Fruit fly (Drosophila melanogaster) whole organism, embryonic: ENCODE measurements around the gene DCTN6-p27.

ENCODE experiments used
- Adf1 ChIP-seq: fragments of 200-800 bp; sonication (Bioruptor generic); IDR thresholded peaks from 2 replicates; pipeline ENCODE4 v1.3.6; 2022; ENCODE audit warnings: missing biosample characterization, missing genetic modification characterization
- Atf3 ChIP-seq: fragments of 200-800 bp; sonication (Bioruptor generic); optimal IDR thresholded peaks from 3 replicates; lab custom pipeline; 2016; ENCODE audit warnings: missing biosample characterization, missing genetic modification characterization
- CG10274 ChIP-seq: fragments of 200-800 bp; sonication (Bioruptor generic); optimal IDR thresholded peaks from 3 replicates; lab custom pipeline; 2017; ENCODE audit warnings: missing biosample characterization, mild to moderate bottlenecking, missing genetic modification characterization
- CG10462 ChIP-seq: fragments of 200-800 bp; sonication (Bioruptor generic); optimal IDR thresholded peaks from 2 replicates; lab custom pipeline; 2016; ENCODE audit warnings: missing biosample characterization, missing genetic modification characterization
- CG10979 ChIP-seq: fragments of 200-800 bp; sonication (Bioruptor generic); optimal IDR thresholded peaks from 2 replicates; lab custom pipeline; 2018; ENCODE audit warnings: missing biosample characterization, mild to moderate bottlenecking, missing genetic modification characterization, moderate library complexity
- CG11398 ChIP-seq: fragments of 200-800 bp; sonication (Bioruptor generic); optimal IDR thresholded peaks from 2 replicates; lab custom pipeline; 2016; ENCODE audit warnings: missing biosample characterization, missing genetic modification characterization
- CG11560 ChIP-seq: fragments of 200-800 bp; sonication (Bioruptor generic); IDR thresholded peaks from 3 replicates; pipeline ENCODE4 v1.3.6; 2022; ENCODE audit warnings: missing biosample characterization, missing genetic modification characterization
- CG12769 ChIP-seq: fragments of 200-800 bp; sonication (Bioruptor generic); optimal IDR thresholded peaks from 2 replicates; lab custom pipeline; 2019; ENCODE audit warnings: missing biosample characterization, mild to moderate bottlenecking, missing genetic modification characterization, moderate library complexity
- CG13624 ChIP-seq: fragments of 200-800 bp; sonication (Bioruptor generic); optimal IDR thresholded peaks from 2 replicates; lab custom pipeline; 2016; ENCODE audit warnings: missing biosample characterization, missing genetic modification characterization
- CG13894 ChIP-seq: fragments of 200-800 bp; sonication (Bioruptor generic); optimal IDR thresholded peaks from 3 replicates; lab custom pipeline; 2018; ENCODE audit warnings: missing biosample characterization, mild to moderate bottlenecking, missing genetic modification characterization, moderate library complexity
- CG14014 ChIP-seq: fragments of 200-800 bp; sonication (Bioruptor generic); IDR thresholded peaks from 2 replicates; pipeline ENCODE4 v1.3.6; 2022; ENCODE audit warnings: missing biosample characterization, missing genetic modification characterization
- CG2889 ChIP-seq: fragments of 200-800 bp; sonication (Bioruptor generic); IDR thresholded peaks from 3 replicates; pipeline ENCODE4 v1.3.6; 2022; ENCODE audit warnings: missing biosample characterization, missing genetic modification characterization
- CG3065 ChIP-seq: fragments of 200-800 bp; sonication (Bioruptor generic); optimal IDR thresholded peaks from 2 replicates; lab custom pipeline; 2016; ENCODE audit warnings: missing biosample characterization, missing genetic modification characterization
- CG3281 ChIP-seq: fragments of 200-800 bp; sonication (Bioruptor generic); optimal IDR thresholded peaks from 3 replicates; lab custom pipeline; 2017; ENCODE audit warnings: missing biosample characterization, mild to moderate bottlenecking, missing genetic modification characterization
- CG5180 ChIP-seq: fragments of 200-800 bp; sonication (Bioruptor generic); optimal IDR thresholded peaks from 3 replicates; lab custom pipeline; 2017; ENCODE audit warnings: missing biosample characterization, missing genetic modification characterization, mild to moderate bottlenecking, moderate library complexity, missing genetic modification reagents
- CG7372 ChIP-seq: fragments of 200-800 bp; sonication (Bioruptor generic); IDR thresholded peaks from 2 replicates; pipeline ENCODE4 v1.3.6; 2022; ENCODE audit warnings: missing biosample characterization, missing genetic modification characterization
- Dad ChIP-seq: fragments of 200-800 bp; sonication (Bioruptor generic); optimal IDR thresholded peaks from 3 replicates; lab custom pipeline; 2016; ENCODE audit warnings: missing biosample characterization, missing genetic modification characterization
- Dfd ChIP-seq, 2 experiments: fragments of >200 bp; optimal IDR thresholded peaks; 2 replicates each; lab custom pipeline; 2017; ENCODE audit warnings: missing biosample characterization in 2 of 2, missing genetic modification characterization in 2 of 2
- Dip2 ChIP-seq: fragments of 200-800 bp; sonication (Bioruptor generic); IDR thresholded peaks from 2 replicates; pipeline ENCODE4 v1.3.6; 2022; ENCODE audit warnings: missing biosample characterization, missing genetic modification characterization
- Drgx ChIP-seq: fragments of 200-800 bp; sonication (Bioruptor generic); IDR thresholded peaks from 2 replicates; pipeline ENCODE4 v1.3.6; 2022; ENCODE audit warnings: missing biosample characterization, missing genetic modification characterization
- Ets65A ChIP-seq: fragments of 200-800 bp; sonication (Bioruptor generic); peaks from one replicate; lab custom pipeline; 2016; ENCODE audit warnings: missing biosample characterization, missing genetic modification characterization
- Gug ChIP-seq: fragments of 200-800 bp; sonication (Bioruptor generic); IDR thresholded peaks from 4 replicates; pipeline ENCODE4 v1.3.6; 2022; ENCODE audit warnings: missing biosample characterization, missing genetic modification characterization
- Lim3 ChIP-seq: fragments of 200-800 bp; sonication (Bioruptor generic); IDR thresholded peaks from 2 replicates; pipeline ENCODE4 v1.3.6; 2022; ENCODE audit warnings: missing biosample characterization, missing genetic modification characterization
- Mad ChIP-seq: fragments of 200-800 bp; sonication (Bioruptor generic); optimal IDR thresholded peaks from 2 replicates; lab custom pipeline; 2016; ENCODE audit warnings: missing biosample characterization, missing genetic modification characterization
- Nf-YB ChIP-seq: fragments of 200-800 bp; sonication (Bioruptor generic); optimal IDR thresholded peaks from 3 replicates; lab custom pipeline; 2019; ENCODE audit warnings: missing biosample characterization, mild to moderate bottlenecking, missing genetic modification characterization, moderate library complexity
- Optix ChIP-seq: fragments of 200-800 bp; sonication (Bioruptor generic); IDR thresholded peaks from 3 replicates; pipeline ENCODE4 v1.3.6; 2022; ENCODE audit warnings: missing biosample characterization, missing genetic modification characterization
- Pdp1 ChIP-seq, 2 experiments: fragments of 200-800 bp; sonication (Bioruptor generic); optimal IDR thresholded peaks; 3 replicates each; lab custom pipeline; 2016; ENCODE audit warnings: missing biosample characterization in 2 of 2, missing genetic modification characterization in 2 of 2, mild to moderate bottlenecking in 1 of 2, moderate library complexity in 1 of 2
- Spps ChIP-seq: fragments of 200-800 bp; sonication (Bioruptor generic); optimal IDR thresholded peaks from 2 replicates; lab custom pipeline; 2018; ENCODE audit warnings: missing biosample characterization, mild to moderate bottlenecking, missing genetic modification characterization
- Sry-δ ChIP-seq: fragments of 200-800 bp; sonication (Bioruptor generic); optimal IDR thresholded peaks from 2 replicates; lab custom pipeline; 2016; ENCODE audit warnings: missing biosample characterization, missing genetic modification characterization
- YL-1 ChIP-seq: fragments of 200-800 bp; sonication (Bioruptor generic); optimal IDR thresholded peaks from 3 replicates; lab custom pipeline; 2017; ENCODE audit warnings: missing biosample characterization, mild to moderate bottlenecking, missing genetic modification characterization
- aop ChIP-seq: fragments of 200-800 bp; sonication (Bioruptor generic); IDR thresholded peaks from 2 replicates; pipeline ENCODE4 v1.3.6; 2022; ENCODE audit warnings: missing biosample characterization, missing genetic modification characterization
- bcd ChIP-seq: fragments of 200-800 bp; sonication (Bioruptor generic); optimal IDR thresholded peaks from 2 replicates; lab custom pipeline; 2017; ENCODE audit warnings: missing biosample characterization, mild to moderate bottlenecking, missing genetic modification characterization
- caup ChIP-seq: fragments of 200-800 bp; sonication (Bioruptor generic); optimal IDR thresholded peaks from 3 replicates; lab custom pipeline; 2017; ENCODE audit warnings: missing biosample characterization, mild to moderate bottlenecking, missing genetic modification characterization, moderate library complexity; ENCODE audit not compliant: severe bottlenecking
- chm ChIP-seq: fragments of 200-800 bp; sonication (Bioruptor generic); IDR thresholded peaks from 2 replicates; pipeline ENCODE4 v1.3.6; 2022; ENCODE audit warnings: missing biosample characterization, missing genetic modification characterization
- gcm2 ChIP-seq: fragments of 200-800 bp; sonication (Bioruptor generic); optimal IDR thresholded peaks from 2 replicates; lab custom pipeline; 2016; ENCODE audit warnings: missing biosample characterization, missing genetic modification characterization
- grn ChIP-seq: fragments of 200-800 bp; sonication (Bioruptor generic); optimal IDR thresholded peaks from 3 replicates; lab custom pipeline; 2017; ENCODE audit warnings: missing biosample characterization, missing genetic modification characterization
- ind ChIP-seq: fragments of 200-800 bp; sonication (Bioruptor generic); optimal IDR thresholded peaks from 3 replicates; lab custom pipeline; 2016; ENCODE audit warnings: missing biosample characterization, missing genetic modification characterization
- jumu ChIP-seq: fragments of 200-800 bp; sonication (Bioruptor generic); optimal IDR thresholded peaks from 3 replicates; lab custom pipeline; 2016; ENCODE audit warnings: missing biosample characterization, missing genetic modification characterization
- lov ChIP-seq, 2 experiments: fragments of 200-800 bp in 1 of 2; fragments of >200 bp in 1 of 2; sonication (Bioruptor generic) in 1 of 2; IDR thresholded peaks in 1 of 2; optimal IDR thresholded peaks in 1 of 2; 2 replicates in 1 of 2; 3 replicates in 1 of 2; pipeline versions ENCODE4 v1.3.6 to Lab custom; 2017 to 2022; ENCODE audit warnings: missing biosample characterization in 1 of 2, missing genetic modification characterization in 1 of 2
- nerfin-1 ChIP-seq: fragments of 200-800 bp; sonication (Bioruptor generic); optimal IDR thresholded peaks from 3 replicates; lab custom pipeline; 2019; ENCODE audit warnings: missing biosample characterization, mild to moderate bottlenecking, missing genetic modification characterization, moderate library complexity
- nerfin-2 ChIP-seq: fragments of 200-800 bp; sonication (Bioruptor generic); IDR thresholded peaks from 2 replicates; pipeline ENCODE4 v1.3.6; 2022; ENCODE audit warnings: missing biosample characterization, missing genetic modification characterization; ENCODE audit not compliant: partially characterized antibody
- run ChIP-seq: fragments of 200-800 bp; sonication (Bioruptor generic); optimal IDR thresholded peaks from 3 replicates; lab custom pipeline; 2018; ENCODE audit warnings: missing biosample characterization, mild to moderate bottlenecking, missing genetic modification characterization
- schlank ChIP-seq: fragments of 200-800 bp; sonication (Bioruptor generic); optimal IDR thresholded peaks from 2 replicates; lab custom pipeline; 2018; ENCODE audit warnings: missing biosample characterization, mild to moderate bottlenecking, missing genetic modification characterization
- sqz ChIP-seq: fragments of 200-800 bp; sonication (Bioruptor generic); optimal IDR thresholded peaks from 3 replicates; lab custom pipeline; 2018; ENCODE audit warnings: missing biosample characterization, mild to moderate bottlenecking, missing genetic modification characterization
- ssp ChIP-seq: fragments of 200-800 bp; sonication (Bioruptor generic); IDR thresholded peaks from 2 replicates; pipeline ENCODE4 v1.3.6; 2022; ENCODE audit warnings: missing biosample characterization, missing genetic modification characterization
- vvl ChIP-seq: fragments of 200-800 bp; sonication (Bioruptor generic); IDR thresholded peaks from 2 replicates; pipeline ENCODE4 v1.3.6; 2022; ENCODE audit warnings: missing biosample characterization, missing genetic modification characterization
- yki ChIP-seq: fragments of >200 bp; optimal IDR thresholded peaks from 3 replicates; lab custom pipeline; 2018
- z ChIP-seq: fragments of 200-800 bp; sonication (Bioruptor generic); IDR thresholded peaks from 3 replicates; pipeline ENCODE4 v1.3.6; 2022; ENCODE audit warnings: missing biosample characterization, missing genetic modification characterization
- zfh2 ChIP-seq: fragments of 200-800 bp; sonication (Bioruptor generic); optimal IDR thresholded peaks from 2 replicates; lab custom pipeline; 2016; ENCODE audit warnings: missing biosample characterization, missing genetic modification characterization

DCTN6-p27 gene

DNA sequence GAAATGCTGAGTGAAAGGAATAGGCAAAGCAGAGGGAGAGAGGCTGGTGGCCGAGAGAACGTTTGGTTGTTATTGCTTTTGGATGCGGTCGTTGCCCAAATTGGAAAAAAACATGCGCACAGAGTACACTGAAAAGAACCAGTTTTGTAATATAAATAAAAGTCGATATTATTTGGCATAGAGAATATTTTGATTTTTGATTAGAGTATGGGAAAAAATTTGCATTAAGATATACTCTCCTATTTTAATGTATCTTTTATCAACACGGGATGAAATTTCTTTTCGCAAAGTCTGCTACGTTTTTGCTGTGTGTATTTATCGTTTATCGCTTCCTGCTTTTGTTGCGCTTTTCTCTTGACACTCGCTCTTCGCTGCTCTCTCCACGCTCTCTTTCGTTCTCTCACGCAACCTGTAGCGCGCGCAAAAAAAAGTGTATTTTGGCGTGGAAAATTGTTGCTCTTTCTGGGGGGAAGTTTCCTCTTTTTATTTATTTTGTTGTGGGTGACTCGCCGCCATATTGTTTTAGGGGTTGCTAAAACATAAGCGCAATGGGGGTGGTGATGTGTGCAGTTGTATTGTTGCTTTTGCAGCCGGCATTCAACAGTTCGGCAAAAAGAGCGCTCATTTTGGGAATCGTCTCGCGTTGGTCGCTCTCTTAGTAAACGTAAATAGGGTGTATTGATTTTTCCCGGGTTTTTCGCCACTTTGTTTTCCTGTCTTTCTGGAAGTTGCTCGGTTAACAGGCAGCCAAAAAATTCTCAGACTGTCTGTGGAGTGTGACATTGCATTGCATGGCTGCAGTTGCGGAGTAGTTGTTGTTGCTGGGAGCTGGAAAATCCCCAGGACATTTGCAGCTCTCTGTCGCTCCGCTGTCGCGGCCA lies 33.0 kb downstream of the DCTN6-p27 start (continued):
- TF ChIP-seq CG10274 (GFP tag; lab: Kevin White, UChicago) (peak; percentile 83), lov (optimal IDR thresholded peaks at IDR 0.05; lab: Kevin White, UChicago) (no peak), lov (GFP tag; IDR thresholded peaks at IDR 0.05; lab: Robert Waterston, UW) (peak; percentile 95), Adf1 (GFP tag; lab: Robert Waterston, UW) (peak; percentile 73), Ets65A (GFP tag; lab: Kevin White, UChicago) (peak; percentile 97), aop (peak; percentile 90), ind (GFP tag; lab: Kevin White, UChicago) (peak; percentile 98), Mad (GFP tag; lab: Kevin White, UChicago) (peak; percentile 95), z (GFP tag; lab: Robert Waterston, UW) (peak; percentile 75; the same call in 1 of the 3 replicates), CG2889 (GFP tag; lab: Robert Waterston, UW) (peak; percentile 94), ssp (peak; percentile 90), vvl (GFP tag; lab: Robert Waterston, UW) (peak; percentile 99), CG3281 (GFP tag; lab: Kevin White, UChicago) (peak; percentile 96), Dad (GFP tag; lab: Kevin White, UChicago) (peak; percentile 87), grn (GFP tag; lab: Kevin White, UChicago) (peak; percentile 80), gcm2 (GFP tag; lab: Kevin White, UChicago) (peak; percentile 89), Pdp1 (GFP tag; optimal IDR thresholded peaks at IDR 0.05; lab: Kevin White, UChicago) (peak; percentile 94 to 97), CG13894 (tag; lab: Kevin White, UChicago) (peak; percentile 93), CG5180 (peak; percentile 89), CG10462 (GFP tag; lab: Kevin White, UChicago) (peak; percentile 96), Gug (peak; percentile 96), Lim3 (GFP tag; lab: Robert Waterston, UW) (peak; percentile 91), CG10979 (tag; lab: Kevin White, UChicago) (peak; percentile 98), schlank (tag; lab: Kevin White, UChicago) (peak; percentile 83), chm (GFP tag; lab: Robert Waterston, UW) (peak; percentile 97), Nf-YB (GFP tag; lab: Kevin White, UChicago) (peak; percentile 82), Drgx (GFP tag; lab: Robert Waterston, UW) (peak; percentile 98), CG12769 (tag; lab: Kevin White, UChicago) (peak; percentile 95), Spps (tag; lab: Kevin White, UChicago) (peak; percentile 96), jumu (peak; percentile 94), Sry-δ (GFP tag; lab: Kevin White, UChicago) (peak; percentile 68), CG11560 (tag; lab: Robert Waterston, UW) (peak; percentile 77), CG3065 (peak; percentile 85), caup (GFP tag; lab: Kevin White, UChicago) (peak; percentile 95), Optix (GFP tag; lab: Robert Waterston, UW) (peak; percentile 87), Dfd (GFP tag; optimal IDR thresholded peaks at IDR 0.05; lab: Kevin White, UChicago) (no peak), YL-1 (GFP tag; lab: Kevin White, UChicago) (peak; percentile 82), sqz (GFP tag; lab: Kevin White, UChicago) (peak; percentile 98), CG13624 (GFP tag; lab: Kevin White, UChicago) (peak; percentile 97), CG11398 (GFP tag; lab: Kevin White, UChicago) (peak; percentile 80), Atf3 (GFP tag; lab: Kevin White, UChicago) (peak; percentile 89), zfh2 (GFP tag; lab: Kevin White, UChicago) (peak; percentile 79), run (peak; percentile 95), yki (lab: Kevin White, UChicago) (no peak), CG7372 (GFP tag; lab: Robert Waterston, UW) (peak; percentile 97), CG14014 (peak; percentile 97), nerfin-1 (peak; percentile 95), bcd (peak; percentile 96), Dip2 (GFP tag; lab: Robert Waterston, UW) (peak; percentile 67), nerfin-2 (GFP tag; lab: Robert Waterston, UW) (no peak)
